Fruit fly (Drosophila melanogaster) whole organism, prepupa: ENCODE results near the gene CG34456.

ENCODE experiments used
- Blimp-1 ChIP-seq: fragments of 200-800 bp; sonication (Bioruptor generic); optimal IDR thresholded peaks from 3 replicates; lab custom pipeline; 2017; ENCODE audit warnings: missing biosample characterization, missing genetic modification characterization, mild to moderate bottlenecking, moderate library complexity, missing genetic modification reagents
- CG10631 ChIP-seq: fragments of 200-800 bp; sonication (Bioruptor generic); optimal IDR thresholded peaks from 2 replicates; lab custom pipeline; 2016; ENCODE audit warnings: missing biosample characterization, missing genetic modification characterization
- CG10669 ChIP-seq: fragments of 200-800 bp; sonication (Bioruptor generic); optimal IDR thresholded peaks from 3 replicates; lab custom pipeline; 2018; ENCODE audit warnings: missing biosample characterization, mild to moderate bottlenecking, missing genetic modification characterization, moderate library complexity
- CG11294 ChIP-seq: fragments of 200-800 bp; sonication (Bioruptor generic); IDR thresholded peaks from 2 replicates; pipeline ENCODE4 v1.3.6; 2022; ENCODE audit warnings: missing biosample characterization, missing genetic modification characterization
- CG11762 ChIP-seq: fragments of 200-800 bp; sonication (Bioruptor generic); optimal IDR thresholded peaks from 3 replicates; lab custom pipeline; 2016; ENCODE audit warnings: missing biosample characterization, missing genetic modification characterization; ENCODE audit not compliant: insufficient read depth
- CG15336 ChIP-seq: fragments of 200-800 bp; sonication (Bioruptor generic); IDR thresholded peaks from 2 replicates; pipeline ENCODE4 v1.3.6; 2022; ENCODE audit warnings: missing biosample characterization, missing genetic modification characterization
- CG1621 ChIP-seq: fragments of 200-800 bp; sonication (Bioruptor generic); optimal IDR thresholded peaks from 3 replicates; lab custom pipeline; 2018; ENCODE audit warnings: missing biosample characterization, mild to moderate bottlenecking, missing genetic modification characterization
- CG3032 ChIP-seq: fragments of 200-800 bp; optimal IDR thresholded peaks from 2 replicates; lab custom pipeline; 2019; ENCODE audit warnings: missing biosample characterization, mild to moderate bottlenecking, missing genetic modification characterization, moderate library complexity
- CG31627 ChIP-seq: fragments of 200-800 bp; sonication (Bioruptor generic); optimal IDR thresholded peaks from 3 replicates; lab custom pipeline; 2016; ENCODE audit warnings: missing biosample characterization, missing genetic modification characterization
- CG32006 ChIP-seq: fragments of 200-800 bp; sonication (Bioruptor generic); optimal IDR thresholded peaks from 3 replicates; lab custom pipeline; 2017; ENCODE audit warnings: missing biosample characterization, mild to moderate bottlenecking, missing genetic modification characterization
- CG34406 ChIP-seq: fragments of 200-800 bp; sonication (Bioruptor generic); optimal IDR thresholded peaks from 3 replicates; lab custom pipeline; 2016; ENCODE audit warnings: missing biosample characterization, missing genetic modification characterization
- CG6163 ChIP-seq: fragments of 200-800 bp; sonication (Bioruptor generic); IDR thresholded peaks from 3 replicates; pipeline ENCODE4 v1.3.6; 2022; ENCODE audit warnings: missing biosample characterization, missing genetic modification characterization
- CG6276 ChIP-seq: fragments of 200-800 bp; sonication (Bioruptor generic); optimal IDR thresholded peaks from 2 replicates; lab custom pipeline; 2017; ENCODE audit warnings: missing biosample characterization, mild to moderate bottlenecking, missing genetic modification characterization
- CG6808 ChIP-seq: fragments of 200-800 bp; sonication (Bioruptor generic); optimal IDR thresholded peaks from 3 replicates; lab custom pipeline; 2017; ENCODE audit warnings: missing biosample characterization, missing genetic modification characterization, mild to moderate bottlenecking, moderate library complexity, missing genetic modification reagents
- CG6854 ChIP-seq: fragments of 200-800 bp; sonication (Bioruptor generic); optimal IDR thresholded peaks from 2 replicates; lab custom pipeline; 2017; ENCODE audit warnings: missing biosample characterization, mild to moderate bottlenecking, missing genetic modification characterization
- CG7368 ChIP-seq: fragments of 200-800 bp; sonication (Bioruptor generic); optimal IDR thresholded peaks from 3 replicates; lab custom pipeline; 2016; ENCODE audit warnings: missing biosample characterization, missing genetic modification characterization
- CG8119 ChIP-seq: fragments of 200-800 bp; sonication (Bioruptor generic); IDR thresholded peaks from 3 replicates; pipeline ENCODE4 v1.3.6; 2022; ENCODE audit warnings: missing biosample characterization, missing genetic modification characterization
- CG8319 ChIP-seq: fragments of 200-800 bp; sonication (Bioruptor generic); optimal IDR thresholded peaks from 3 replicates; lab custom pipeline; 2016; ENCODE audit warnings: missing biosample characterization, missing genetic modification characterization
- CG8632 ChIP-seq: fragments of 200-800 bp; sonication (Bioruptor generic); optimal IDR thresholded peaks from 3 replicates; lab custom pipeline; 2016; ENCODE audit warnings: missing biosample characterization, missing genetic modification characterization
- CG9139 ChIP-seq: fragments of 200-800 bp; sonication (Bioruptor generic); optimal IDR thresholded peaks from 3 replicates; lab custom pipeline; 2017; ENCODE audit warnings: missing biosample characterization, mild to moderate bottlenecking, missing genetic modification characterization
- Eip75B ChIP-seq: fragments of 200-800 bp; sonication (Bioruptor generic); optimal IDR thresholded peaks from 3 replicates; lab custom pipeline; 2016; ENCODE audit warnings: missing biosample characterization, missing genetic modification characterization
- Eip78C ChIP-seq: fragments of 200-800 bp; sonication (Bioruptor generic); peaks from one replicate; lab custom pipeline; 2016; ENCODE audit warnings: missing biosample characterization, missing genetic modification characterization
- Ets96B ChIP-seq: fragments of 200-800 bp; optimal IDR thresholded peaks from 2 replicates; lab custom pipeline; 2019; ENCODE audit warnings: missing biosample characterization, mild to moderate bottlenecking, missing genetic modification characterization, moderate library complexity
- Gug ChIP-seq: fragments of 200-800 bp; sonication (Bioruptor generic); IDR thresholded peaks from 2 replicates; pipeline ENCODE4 v1.3.6; 2022; ENCODE audit warnings: missing biosample characterization, missing genetic modification characterization
- Hr38 ChIP-seq: sonication (Bioruptor generic); optimal IDR thresholded peaks from 2 replicates; lab custom pipeline; 2016; ENCODE audit warnings: missing biosample characterization, missing genetic modification characterization
- Met ChIP-seq: fragments of 200-800 bp; sonication (Bioruptor generic); optimal IDR thresholded peaks from 3 replicates; lab custom pipeline; 2016; ENCODE audit warnings: missing biosample characterization, missing genetic modification characterization
- OdsH ChIP-seq: fragments of 200-800 bp; sonication (Bioruptor generic); optimal IDR thresholded peaks from 3 replicates; lab custom pipeline; 2016; ENCODE audit warnings: missing biosample characterization, missing genetic modification characterization
- Sox14 ChIP-seq: fragments of 200-800 bp; sonication (Bioruptor generic); optimal IDR thresholded peaks from 3 replicates; lab custom pipeline; 2016; ENCODE audit warnings: missing biosample characterization, missing genetic modification characterization
- acj6 ChIP-seq: fragments of 200-800 bp; sonication (Bioruptor generic); optimal IDR thresholded peaks from 3 replicates; lab custom pipeline; 2016; ENCODE audit warnings: missing biosample characterization, missing genetic modification characterization
- cyc ChIP-seq: fragments of 200-800 bp; sonication (Bioruptor generic); optimal IDR thresholded peaks from 3 replicates; lab custom pipeline; 2016; ENCODE audit warnings: missing biosample characterization, missing genetic modification characterization
- dac ChIP-seq: fragments of 200-800 bp; sonication (Bioruptor generic); optimal IDR thresholded peaks from 2 replicates; lab custom pipeline; 2017; ENCODE audit warnings: missing biosample characterization, mild to moderate bottlenecking, missing genetic modification characterization
- dsx ChIP-seq: fragments of 200-800 bp; optimal IDR thresholded peaks from 3 replicates; lab custom pipeline; 2019; ENCODE audit warnings: missing biosample characterization, mild to moderate bottlenecking, missing genetic modification characterization, moderate library complexity; ENCODE audit not compliant: poor library complexity, severe bottlenecking
- fd85E ChIP-seq: fragments of 200-800 bp; sonication (Bioruptor generic); optimal IDR thresholded peaks from 3 replicates; lab custom pipeline; 2016; ENCODE audit warnings: missing biosample characterization, missing genetic modification characterization
- lz ChIP-seq: fragments of 200-800 bp; sonication (Bioruptor generic); optimal IDR thresholded peaks from 3 replicates; lab custom pipeline; 2016; ENCODE audit warnings: missing biosample characterization, missing genetic modification characterization
- pdm3 ChIP-seq: fragments of 200-800 bp; sonication (Bioruptor generic); optimal IDR thresholded peaks from 3 replicates; lab custom pipeline; 2016; ENCODE audit warnings: missing biosample characterization, missing genetic modification characterization
- ss ChIP-seq, 2 experiments: fragments of 200-800 bp; sonication (Bioruptor generic); optimal IDR thresholded peaks; 2 replicates in 1 of 2; 3 replicates in 1 of 2; lab custom pipeline; 2017 to 2018; ENCODE audit warnings: mild to moderate bottlenecking in 2 of 2, missing biosample characterization in 2 of 2, missing genetic modification characterization in 2 of 2, moderate library complexity in 1 of 2
- svp ChIP-seq: fragments of 200-800 bp; sonication (Bioruptor generic); peaks from one replicate; lab custom pipeline; 2016; ENCODE audit warnings: missing biosample characterization, missing genetic modification characterization
- topi ChIP-seq: fragments of 200-800 bp; sonication (Bioruptor generic); optimal IDR thresholded peaks from 3 replicates; lab custom pipeline; 2016; ENCODE audit warnings: missing biosample characterization, missing genetic modification characterization
- vri ChIP-seq: fragments of 200-800 bp; sonication (Bioruptor generic); optimal IDR thresholded peaks from 3 replicates; lab custom pipeline; 2016; ENCODE audit warnings: missing biosample characterization, mild to moderate bottlenecking, missing genetic modification characterization

The CG34456 gene

dm6 chr3L:9402157-9402890 lies 40.4 kb downstream of the CG34456 start, which contains the start of gene eIF4E1:
Gene eIF4E1, minus strand, starts transcription at chr3L:9402460.
- TF ChIP-seq Eip75B (GFP tag; lab: Kevin White, UChicago), result no peak
- no peak for TF ChIP-seq OdsH (GFP tag; lab: Kevin White, UChicago)
- no peak for TF ChIP-seq dsx (GFP tag; lab: Kevin White, UChicago)
- TF ChIP-seq svp (GFP tag; lab: Kevin White, UChicago), result no peak
- peak; percentile 8 for TF ChIP-seq topi (GFP tag; lab: Kevin White, UChicago)
- TF ChIP-seq lz (GFP tag; lab: Kevin White, UChicago), result peak; percentile 14
- TF ChIP-seq ss (GFP tag; optimal IDR thresholded peaks at IDR 0.05; lab: Kevin White, UChicago), result no peak
- no peak for TF ChIP-seq CG10631 (GFP tag; lab: Kevin White, UChicago)
- no peak for TF ChIP-seq CG8632
- no peak for TF ChIP-seq Gug (GFP tag; lab: Robert Waterston, UW)
- TF ChIP-seq Blimp-1 (GFP tag; lab: Kevin White, UChicago), result no peak
- TF ChIP-seq CG11294 (GFP tag; lab: Robert Waterston, UW), result no peak
- TF ChIP-seq fd85E (GFP tag; lab: Kevin White, UChicago), result no peak
- TF ChIP-seq Eip78C (GFP tag; lab: Kevin White, UChicago), result peak; percentile 83
- TF ChIP-seq acj6 (GFP tag; lab: Kevin White, UChicago), result no peak
- no peak for TF ChIP-seq CG8319 (GFP tag; lab: Kevin White, UChicago)
- TF ChIP-seq Sox14 (GFP tag; lab: Kevin White, UChicago), result no peak
- no peak for TF ChIP-seq pdm3
- no peak for TF ChIP-seq cyc (GFP tag; lab: Kevin White, UChicago)
- TF ChIP-seq CG6163 (GFP tag; lab: Robert Waterston, UW), result 0 out of 3 replicates have a peak, but pooled peaks have one; percentile 0
- TF ChIP-seq CG31627 (GFP tag; lab: Kevin White, UChicago), result peak; percentile 9

DNA sequence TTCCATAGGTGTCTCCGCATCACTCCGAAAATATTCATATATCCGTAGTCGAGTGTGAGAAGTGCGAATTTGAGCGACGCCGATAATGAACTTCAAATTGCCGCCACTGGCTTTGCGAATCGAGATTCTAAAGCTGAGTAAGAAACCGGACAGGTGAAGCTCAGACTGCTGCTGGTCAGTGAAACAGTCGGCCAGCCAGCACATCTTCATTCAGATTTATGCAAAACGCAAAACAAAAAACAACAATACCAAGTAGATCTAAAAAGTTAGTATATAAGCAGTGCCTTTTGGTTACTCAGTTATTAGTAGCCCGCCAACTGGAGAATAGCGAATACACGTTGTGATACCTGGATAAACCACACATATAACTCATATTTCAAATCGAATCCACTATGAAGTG lies 42.6 kb downstream of the CG34456 start, which contains the start of gene Cpr67B:
Cpr67B (plus strand) TSS at position 301 of the 400 bp plus-strand sequence.
- TF ChIP-seq CG6808 (GFP tag; lab: Kevin White, UChicago) (no peak), svp (GFP tag; lab: Kevin White, UChicago) (no peak)

DNA sequence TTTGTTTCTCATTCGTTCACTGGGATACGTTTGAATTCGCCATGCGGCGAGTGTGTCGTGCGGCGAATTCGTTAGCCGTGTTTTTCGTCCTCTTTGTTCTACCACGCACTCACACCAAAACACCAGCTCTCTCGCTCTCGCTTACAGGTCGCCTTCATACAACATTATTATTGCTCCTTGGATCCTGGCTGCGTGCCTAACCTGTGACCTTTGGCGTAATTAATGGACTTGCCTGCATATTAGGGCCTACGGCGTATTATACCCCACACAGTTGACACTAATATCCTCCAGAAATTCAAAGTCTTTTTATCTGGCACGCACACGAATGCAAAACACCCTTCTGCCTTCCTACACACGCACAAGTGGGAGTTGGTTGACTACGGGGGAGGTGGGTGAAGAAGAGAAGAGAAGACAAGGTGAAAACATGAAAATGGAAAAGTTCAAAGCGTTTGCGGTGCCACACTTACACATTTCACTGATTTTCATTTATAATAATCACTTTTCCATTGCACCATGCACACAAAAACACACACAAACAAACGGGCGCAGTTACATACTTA lies 48.2 kb downstream of the CG34456 start:
- TF ChIP-seq CG1621 (tag; lab: Kevin White, UChicago) (peak; percentile 52), ss (GFP tag; optimal IDR thresholded peaks at IDR 0.05; lab: Kevin White, UChicago) (peak; percentile 23 to 41), CG10669 (GFP tag; lab: Kevin White, UChicago) (no peak), Sox14 (GFP tag; lab: Kevin White, UChicago) (peak; percentile 80), CG11762 (GFP tag; lab: Kevin White, UChicago) (no peak)

- TF ChIP-seq CG6276 (GFP tag; lab: Kevin White, UChicago) (no peak), CG10631 (GFP tag; lab: Kevin White, UChicago) (peak; percentile 79), lz (GFP tag; lab: Kevin White, UChicago) (peak; percentile 76), pdm3 (peak; percentile 84), CG10669 (GFP tag; lab: Kevin White, UChicago) (no peak), CG11762 (GFP tag; lab: Kevin White, UChicago) (peak; percentile 45), CG15336 (peak; percentile 79), CG1621 (tag; lab: Kevin White, UChicago) (peak; percentile 36), vri (peak; percentile 65), Met (GFP tag; lab: Kevin White, UChicago) (peak; percentile 74), Gug (GFP tag; lab: Robert Waterston, UW) (no peak; the same call in 1 of the 2 replicates), CG6854 (GFP tag; lab: Kevin White, UChicago) (no peak), OdsH (GFP tag; lab: Kevin White, UChicago) (peak; percentile 79), CG34406 (GFP tag; lab: Kevin White, UChicago) (peak; percentile 71), CG6163 (GFP tag; lab: Robert Waterston, UW) (peak; percentile 79), CG9139 (GFP tag; lab: Kevin White, UChicago) (no peak), dac (GFP tag; lab: Kevin White, UChicago) (no peak), CG7368 (GFP tag; lab: Kevin White, UChicago) (peak; percentile 56), CG32006 (GFP tag; lab: Kevin White, UChicago) (peak; percentile 82), CG31627 (GFP tag; lab: Kevin White, UChicago) (peak; percentile 67), CG3032 (peak; percentile 75), CG8119 (GFP tag; lab: Robert Waterston, UW) (peak; percentile 73), Eip75B (GFP tag; lab: Kevin White, UChicago) (peak; percentile 78), CG8632 (peak; percentile 29), Ets96B (tag; lab: Kevin White, UChicago) (peak; percentile 61), ss (GFP tag; optimal IDR thresholded peaks at IDR 0.05; lab: Kevin White, UChicago) (peak; percentile 34 to 47), Hr38 (GFP tag; lab: Kevin White, UChicago) (no peak)
These were observed 49.0 kb downstream of the CG34456 start, which contains the start of the genes CG4022 and Cpsf5 for dm6 chr3L:9410754-9411423. Gene CG4022, minus strand, starts transcription at chr3L:9410832. Gene Cpsf5, plus strand, starts transcription at chr3L:9411038.
